Fruit fly (Drosophila melanogaster) whole organism, wandering third instar larva: ENCODE data around the gene CG11309.

Experiments
- Abd-B ChIP-seq: fragments of >200 bp; optimal IDR thresholded peaks from 2 replicates; lab custom pipeline; 2017; ENCODE audit warnings: missing biosample characterization, missing genetic modification characterization
- CG32264 ChIP-seq: fragments of 200-800 bp; sonication (Bioruptor generic); optimal IDR thresholded peaks from 2 replicates; lab custom pipeline; 2016; ENCODE audit warnings: missing biosample characterization, missing genetic modification characterization
- CG9705 ChIP-seq: fragments of 200-800 bp; sonication (Bioruptor generic); optimal IDR thresholded peaks from 2 replicates; lab custom pipeline; 2018; ENCODE audit warnings: missing biosample characterization, mild to moderate bottlenecking, missing genetic modification characterization
- CrebA ChIP-seq: fragments of 200-800 bp; sonication (Bioruptor generic); optimal IDR thresholded peaks from 2 replicates; lab custom pipeline; 2016; ENCODE audit warnings: missing biosample characterization, mild to moderate bottlenecking, missing genetic modification characterization, borderline replicate concordance
- Dfd ChIP-seq: fragments of >200 bp; optimal IDR thresholded peaks from 2 replicates; lab custom pipeline; 2017; ENCODE audit warnings: missing biosample characterization, missing genetic modification characterization
- Dif ChIP-seq: fragments of 200-275, 200-300 bp; sonication (Bioruptor generic); optimal IDR thresholded peaks from 2 replicates; lab custom pipeline; 2018; ENCODE audit warnings: missing biosample characterization, missing genetic modification characterization; ENCODE audit not compliant: partially characterized antibody
- GATAd ChIP-seq: sonication (Bioruptor generic); optimal IDR thresholded peaks from 2 replicates; lab custom pipeline; 2016; ENCODE audit warnings: missing biosample characterization, missing genetic modification characterization
- HLH106 ChIP-seq: fragments of 200-800 bp; optimal IDR thresholded peaks from 3 replicates; lab custom pipeline; 2019; ENCODE audit warnings: missing biosample characterization, mild to moderate bottlenecking, missing genetic modification characterization, moderate library complexity
- Hnf4 ChIP-seq: fragments of 200-800 bp; sonication (Bioruptor generic); optimal IDR thresholded peaks from 2 replicates; lab custom pipeline; 2016; ENCODE audit warnings: missing biosample characterization, mild to moderate bottlenecking, missing genetic modification characterization
- Hr78 ChIP-seq: fragments of >200 bp; optimal IDR thresholded peaks from 2 replicates; lab custom pipeline; 2017; ENCODE audit warnings: missing biosample characterization, missing genetic modification characterization
- Hr83 ChIP-seq: fragments of 200-300 bp; sonication (Bioruptor generic); optimal IDR thresholded peaks from 2 replicates; lab custom pipeline; 2016; ENCODE audit warnings: missing biosample characterization, mild to moderate bottlenecking, missing genetic modification characterization, moderate library complexity; ENCODE audit not compliant: poor library complexity, severe bottlenecking
- Jra ChIP-seq: sonication (Bioruptor generic); optimal IDR thresholded peaks from 2 replicates; lab custom pipeline; 2016; ENCODE audit warnings: missing biosample characterization, missing genetic modification characterization
- Mio ChIP-seq: sonication (Bioruptor generic); optimal IDR thresholded peaks from 2 replicates; lab custom pipeline; 2016; ENCODE audit warnings: missing biosample characterization, missing genetic modification characterization
- Myc ChIP-seq: fragments of >200 bp; optimal IDR thresholded peaks from 2 replicates; lab custom pipeline; 2017
- N ChIP-seq: fragments of >200 bp; optimal IDR thresholded peaks from 2 replicates; lab custom pipeline; 2018; ENCODE audit warnings: missing biosample characterization, missing external identifiers, missing genetic modification characterization
- OdsH ChIP-seq: fragments of 200-800 bp; sonication (Bioruptor generic); optimal IDR thresholded peaks from 2 replicates; lab custom pipeline; 2016; ENCODE audit warnings: missing biosample characterization, mild to moderate bottlenecking, missing genetic modification characterization
- Rel ChIP-seq, 2 experiments: fragments of 200-800 bp; sonication (Bioruptor generic) in 1 of 2; optimal IDR thresholded peaks; 2 replicates in 1 of 2; 3 replicates in 1 of 2; lab custom pipeline; 2016 to 2019; ENCODE audit warnings: mild to moderate bottlenecking in 2 of 2, missing biosample characterization in 2 of 2, missing genetic modification characterization in 2 of 2, moderate library complexity in 1 of 2
- Sp1 ChIP-seq: fragments of 200-800 bp; sonication (Bioruptor generic); optimal IDR thresholded peaks from 3 replicates; lab custom pipeline; 2019; ENCODE audit warnings: missing biosample characterization, mild to moderate bottlenecking, missing genetic modification characterization, moderate library complexity
- Vsx2 ChIP-seq: fragments of 200-300, 225-300 bp; sonication (Bioruptor generic); optimal IDR thresholded peaks from 2 replicates; lab custom pipeline; 2018; ENCODE audit warnings: missing biosample characterization, missing genetic modification characterization; ENCODE audit not compliant: partially characterized antibody
- br ChIP-seq: fragments of 200-800 bp; sonication (Bioruptor generic); optimal IDR thresholded peaks from 2 replicates; lab custom pipeline; 2016; ENCODE audit warnings: missing biosample characterization, missing genetic modification characterization
- brk ChIP-seq: fragments of 200-800 bp; sonication (Bioruptor generic); optimal IDR thresholded peaks from 2 replicates; lab custom pipeline; 2016; ENCODE audit warnings: missing biosample characterization, mild to moderate bottlenecking, missing genetic modification characterization
- dl ChIP-seq, 2 experiments: fragments of 175-275, 200-275 bp in 1 of 2; fragments of 200-275 bp in 1 of 2; sonication (Bioruptor generic); optimal IDR thresholded peaks; lab custom pipeline; 2018; ENCODE audit warnings: mild to moderate bottlenecking in 2 of 2, missing biosample characterization in 2 of 2, missing genetic modification characterization in 2 of 2, moderate library complexity in 2 of 2; ENCODE audit not compliant: partially characterized antibody in 2 of 2, insufficient read depth in 1 of 2
- dmrt93B ChIP-seq: fragments of 200-800 bp; sonication (Bioruptor generic); optimal IDR thresholded peaks from 2 replicates; lab custom pipeline; 2018; ENCODE audit warnings: missing biosample characterization, mild to moderate bottlenecking, missing genetic modification characterization
- dsf ChIP-seq: sonication (Bioruptor generic); optimal IDR thresholded peaks from 2 replicates; lab custom pipeline; 2016; ENCODE audit warnings: missing biosample characterization, missing genetic modification characterization, borderline replicate concordance
- ey ChIP-seq: fragments of 200-800 bp; sonication (Bioruptor generic); optimal IDR thresholded peaks from 2 replicates; lab custom pipeline; 2016; ENCODE audit warnings: missing biosample characterization, missing genetic modification characterization
- foxo ChIP-seq, 2 experiments: fragments of 200-800 bp; sonication (Bioruptor generic); optimal IDR thresholded peaks; 2 replicates in 1 of 2; 3 replicates in 1 of 2; lab custom pipeline; 2016 to 2017; ENCODE audit warnings: missing biosample characterization in 2 of 2, missing genetic modification characterization in 2 of 2
- fru ChIP-seq: fragments of 200-800 bp; sonication (Bioruptor generic); optimal IDR thresholded peaks from 3 replicates; lab custom pipeline; 2016; ENCODE audit warnings: missing biosample characterization, mild to moderate bottlenecking, missing genetic modification characterization
- h ChIP-seq: fragments of 200-800 bp; sonication (Bioruptor generic); optimal IDR thresholded peaks from 3 replicates; lab custom pipeline; 2016; ENCODE audit warnings: missing biosample characterization, mild to moderate bottlenecking, missing genetic modification characterization
- jim ChIP-seq: fragments of 175-275, 200-325 bp; sonication (Bioruptor generic); optimal IDR thresholded peaks from 2 replicates; lab custom pipeline; 2016; ENCODE audit warnings: missing biosample characterization, mild to moderate bottlenecking, missing genetic modification characterization
- lola ChIP-seq: fragments of >200 bp; optimal IDR thresholded peaks from 2 replicates; lab custom pipeline; 2017; ENCODE audit warnings: missing biosample characterization, missing genetic modification characterization
- pan ChIP-seq: fragments of >200 bp; optimal IDR thresholded peaks from 2 replicates; lab custom pipeline; 2017
- psq ChIP-seq: fragments of 200-800 bp; sonication (Bioruptor generic); optimal IDR thresholded peaks from 3 replicates; lab custom pipeline; 2017; ENCODE audit warnings: missing biosample characterization, mild to moderate bottlenecking, missing genetic modification characterization, moderate library complexity
- rgr ChIP-seq: fragments of 200-800 bp; sonication (Bioruptor generic); optimal IDR thresholded peaks from 3 replicates; lab custom pipeline; 2016; ENCODE audit warnings: missing biosample characterization, mild to moderate bottlenecking, missing genetic modification characterization
- sage ChIP-seq: fragments of 200-800 bp; sonication (Bioruptor generic); optimal IDR thresholded peaks from 2 replicates; lab custom pipeline; 2016; ENCODE audit warnings: missing biosample characterization, mild to moderate bottlenecking, missing genetic modification characterization
- sv ChIP-seq: fragments of 200-800 bp; sonication (Bioruptor generic); optimal IDR thresholded peaks from 3 replicates; lab custom pipeline; 2016; ENCODE audit warnings: missing biosample characterization, missing genetic modification characterization
- tai ChIP-seq: sonication (Bioruptor generic); optimal IDR thresholded peaks from 2 replicates; lab custom pipeline; 2016; ENCODE audit warnings: missing biosample characterization, missing genetic modification characterization
- usp ChIP-seq: fragments of >200 bp; optimal IDR thresholded peaks from 2 replicates; lab custom pipeline; 2017; ENCODE audit warnings: missing biosample characterization, missing genetic modification characterization
- woc ChIP-seq: sonication (Bioruptor generic); optimal IDR thresholded peaks from 2 replicates; lab custom pipeline; 2016; ENCODE audit warnings: missing biosample characterization, mild to moderate bottlenecking, missing genetic modification characterization

Gene CG11309

DNA sequence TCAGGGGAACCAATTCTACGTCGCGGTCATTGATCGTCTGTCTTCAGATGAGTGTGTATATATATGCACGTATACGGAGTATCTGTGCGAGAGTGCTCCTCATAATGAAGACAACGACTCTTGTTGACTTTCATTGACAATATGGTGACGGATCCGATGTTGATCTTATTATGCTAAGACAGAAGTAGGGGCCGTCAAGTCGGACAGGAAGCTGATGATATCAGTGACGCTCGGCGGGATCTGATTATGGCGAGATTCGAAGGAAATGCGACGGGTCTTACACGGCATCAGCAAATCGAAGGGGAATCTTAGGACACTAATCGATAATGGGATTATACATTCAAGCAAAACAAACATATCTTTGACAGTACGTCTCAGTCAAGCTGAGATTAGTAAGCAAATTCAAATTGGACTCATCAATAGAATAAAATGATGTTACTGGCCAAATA, 49.9 kb downstream of the CG11309 start:
- peak; percentile 18 for TF ChIP-seq HLH106
- TF ChIP-seq jim (GFP tag; lab: Kevin White, UChicago): peak; percentile 37
- no peak for TF ChIP-seq tai
- TF ChIP-seq fru (GFP tag; lab: Kevin White, UChicago): no peak
- no peak for TF ChIP-seq brk (GFP tag; lab: Kevin White, UChicago)
- peak; percentile 74 for TF ChIP-seq Hr83 (GFP tag; lab: Kevin White, UChicago)
- no peak for TF ChIP-seq rgr (GFP tag; lab: Kevin White, UChicago)

DNA sequence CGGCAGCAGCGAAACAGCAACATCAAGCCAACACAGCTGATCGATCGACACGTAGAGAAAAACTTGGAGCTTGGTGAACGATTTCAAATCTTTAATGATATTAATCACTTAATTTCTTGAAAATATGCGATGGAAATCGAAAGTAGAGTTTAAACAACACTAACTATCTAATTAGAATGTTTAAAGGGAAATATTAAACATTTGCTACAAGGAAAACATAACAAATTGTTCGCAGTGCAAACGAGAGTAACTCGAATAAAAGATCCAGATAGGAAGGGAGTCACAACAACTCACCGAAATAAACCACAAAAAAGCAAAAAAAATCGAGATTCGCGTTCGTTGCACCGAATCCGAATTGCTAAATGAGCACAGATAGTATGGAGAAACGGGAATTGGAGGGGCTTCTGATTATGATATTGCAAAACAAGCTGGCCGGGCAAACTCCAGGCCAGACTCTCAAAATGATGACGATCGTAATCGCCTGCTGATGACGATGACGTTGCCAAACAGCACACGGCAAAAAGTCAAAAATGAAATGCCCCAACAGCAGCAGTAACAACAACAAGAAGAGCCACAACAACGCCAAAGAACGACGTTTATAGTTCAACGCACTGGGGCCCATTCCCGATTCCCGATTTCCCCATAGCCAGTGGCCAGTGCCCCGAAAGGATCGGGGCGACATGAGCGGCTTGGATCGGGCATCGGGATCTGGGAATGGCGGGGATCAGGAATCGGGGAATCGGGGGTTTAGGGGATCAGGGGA, 50.5 kb downstream of the CG11309 start:
- TF ChIP-seq Hr78 (GFP tag; lab: Kevin White, UChicago) (no peak), Abd-B (GFP tag; lab: Kevin White, UChicago) (no peak), h (GFP tag; lab: Kevin White, UChicago) (peak; percentile 99), rgr (GFP tag; lab: Kevin White, UChicago) (peak; percentile 99), GATAd (GFP tag; lab: Kevin White, UChicago) (peak; percentile 94), Sp1 (GFP tag; lab: Kevin White, UChicago) (peak; percentile 99), Hr83 (GFP tag; lab: Kevin White, UChicago) (peak; percentile 33), dsf (GFP tag; lab: Kevin White, UChicago) (peak; percentile 92), foxo (GFP tag; optimal IDR thresholded peaks at IDR 0.05; lab: Kevin White, UChicago) (peak; percentile 94 to 99), Myc (lab: Kevin White, UChicago) (no peak), pan (lab: Kevin White, UChicago) (no peak), ey (GFP tag; lab: Kevin White, UChicago) (peak; percentile 99), br (peak; percentile 99), N (GFP tag; lab: Kevin White, UChicago) (no peak), Jra (GFP tag; lab: Kevin White, UChicago) (peak; percentile 97), psq (GFP tag; lab: Kevin White, UChicago) (peak; percentile 97), CrebA (GFP tag; lab: Kevin White, UChicago) (peak; percentile 95), Vsx2 (GFP tag; lab: Kevin White, UChicago) (no peak), brk (GFP tag; lab: Kevin White, UChicago) (peak; percentile 97), usp (GFP tag; lab: Kevin White, UChicago) (no peak), Dif (GFP tag; lab: Kevin White, UChicago) (no peak), fru (GFP tag; lab: Kevin White, UChicago) (peak; percentile 99), CG9705 (peak; percentile 98), dmrt93B (GFP tag; lab: Kevin White, UChicago) (peak; percentile 98), CG32264 (GFP tag; lab: Kevin White, UChicago) (peak; percentile 98), Dfd (peak; percentile 59), Mio (peak; percentile 85), tai (peak; percentile 97), sage (GFP tag; lab: Kevin White, UChicago) (peak; percentile 98), dl (GFP tag; optimal IDR thresholded peaks at IDR 0.05; lab: Kevin White, UChicago; ENCODE audit: insufficient read depth in 1 of 2, partially characterized antibody in 2 of 2) (no peak), lola (no peak), OdsH (GFP tag; lab: Kevin White, UChicago) (peak; percentile 99), Hnf4 (GFP tag; lab: Kevin White, UChicago) (peak; percentile 99), HLH106 (peak; percentile 99), jim (GFP tag; lab: Kevin White, UChicago) (peak; percentile 87), Rel (GFP tag; optimal IDR thresholded peaks at IDR 0.05; lab: Kevin White, UChicago) (peak; percentile 96), Rel (tag; optimal IDR thresholded peaks at IDR 0.05; lab: Kevin White, UChicago) (peak; percentile 86), sv (GFP tag; lab: Kevin White, UChicago) (no peak), woc (GFP tag; lab: Kevin White, UChicago) (peak; percentile 98)
